Worm (Caenorhabditis elegans): ENCODE measurements around the gene mdmh-35.

- TF ChIP-seq cog-1 (tag; optimal IDR thresholded peaks at IDR 0.05) (no peak), flt-1 (GFP tag; IDR thresholded peaks at IDR 0.05) (no peak), ztf-29 (GFP tag; IDR thresholded peaks at IDR 0.05) (no peak), T22C8.4 (GFP tag; IDR thresholded peaks at IDR 0.05) (no peak), med-1 (GFP tag; optimal IDR thresholded peaks at IDR 0.05; ENCODE audit: insufficient read depth) (no peak), tab-1 (GFP tag; IDR thresholded peaks at IDR 0.05) (no peak)
Measured at ce11 chrII:7839703-7840102, 15.8 kb downstream of the mdmh-35 start.
